Worm (Caenorhabditis elegans) whole organism, midembryonic: ENCODE data around the gene T27E4.5.

Experiments used
- cog-1 ChIP-seq: sonication (generic microtip); optimal IDR thresholded peaks from 2 replicates; lab custom pipeline; 2016; ENCODE audit warnings: missing genetic modification characterization, missing compliant biosample characterization
- flt-1 ChIP-seq: fragments of 200-800 bp; sonication (Bioruptor generic); IDR thresholded peaks from 2 replicates; pipeline ENCODE4 v1.3.6; 2022; ENCODE audit warnings: missing genetic modification characterization, missing compliant biosample characterization
- klf-2 ChIP-seq: fragments of 200-800 bp; sonication (Bioruptor generic); conservative IDR thresholded peaks from 2 replicates; pipeline ENCODE4 v1.3.6; 2022; ENCODE audit warnings: missing genetic modification reagents, missing genetic modification characterization, missing compliant biosample characterization
- med-1 ChIP-seq: sonication (generic microtip); optimal IDR thresholded peaks from 2 replicates; lab custom pipeline; 2017; ENCODE audit warnings: missing genetic modification characterization, mild to moderate bottlenecking, missing compliant biosample characterization, antibody characterized with exemption, missing genetic modification reagents; ENCODE audit not compliant: insufficient read depth
- ref-1 ChIP-seq: fragments of 200-800 bp; sonication (Bioruptor generic); conservative IDR thresholded peaks from 2 replicates; pipeline ENCODE4 v1.3.6; 2022; ENCODE audit warnings: missing genetic modification reagents, missing genetic modification characterization, missing compliant biosample characterization
- ztf-23 ChIP-seq: fragments of 200-800 bp; sonication (Bioruptor generic); IDR thresholded peaks from 2 replicates; pipeline ENCODE4 v1.3.6; 2022; ENCODE audit warnings: missing genetic modification reagents, missing genetic modification characterization, missing compliant biosample characterization
- ztf-29 ChIP-seq: fragments of 200-800 bp; sonication (Bioruptor generic); IDR thresholded peaks from 2 replicates; pipeline ENCODE4 v1.3.6; 2022; ENCODE audit warnings: missing genetic modification reagents, missing genetic modification characterization, missing compliant biosample characterization

DNA sequence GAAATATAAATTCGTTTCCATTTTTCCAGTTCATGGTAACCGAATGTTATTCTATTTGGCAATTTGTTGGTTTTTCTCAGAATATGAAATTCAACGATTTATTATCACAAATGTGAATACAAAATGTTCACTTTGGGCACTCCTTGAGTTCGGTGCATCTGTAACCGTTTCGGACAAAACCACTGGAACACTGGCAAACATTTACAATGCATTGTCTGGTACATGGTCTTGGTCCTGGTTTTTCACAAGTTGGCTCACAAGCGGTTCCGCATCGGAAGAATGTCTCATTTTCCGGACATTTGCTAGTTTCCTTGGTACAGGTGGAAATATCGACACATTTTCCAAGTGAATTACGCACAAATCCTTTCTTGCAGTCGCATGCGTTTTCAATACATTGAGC is 16.3 kb downstream of the T27E4.5 start:
- no peak for TF ChIP-seq med-1 (GFP tag; lab: Kevin White, UChicago)
- TF ChIP-seq klf-2 (GFP tag; lab: Robert Waterston, UW), result no peak
- TF ChIP-seq cog-1 (tag; lab: Kevin White, UChicago), result no peak
- TF ChIP-seq ref-1 (GFP tag; lab: Robert Waterston, UW), result no peak
- no peak for TF ChIP-seq flt-1 (GFP tag; lab: Robert Waterston, UW)
- no peak for TF ChIP-seq ztf-23
- no peak for TF ChIP-seq ztf-29
